Fruit fly (Drosophila melanogaster) whole organism, embryonic: ENCODE measurements around the gene Rgl.
A peak's percentile ranks its signal among the peaks of the same experiment; 100 is the strongest.

Experiments used
- Abd-B ChIP-seq: fragments of 200-800 bp; sonication (Bioruptor generic); optimal IDR thresholded peaks from 2 replicates; lab custom pipeline; 2018; ENCODE audit warnings: missing biosample characterization, mild to moderate bottlenecking, missing genetic modification characterization, moderate library complexity
- Atf3 ChIP-seq: fragments of 200-800 bp; sonication (Bioruptor generic); optimal IDR thresholded peaks from 3 replicates; lab custom pipeline; 2016; ENCODE audit warnings: missing biosample characterization, missing genetic modification characterization
- Bdp1 ChIP-seq: fragments of 200-800 bp; sonication (Bioruptor generic); optimal IDR thresholded peaks from 3 replicates; lab custom pipeline; 2016; ENCODE audit warnings: missing biosample characterization, missing genetic modification characterization
- CG10147 ChIP-seq: fragments of 200-800 bp; sonication (Bioruptor generic); optimal IDR thresholded peaks from 2 replicates; lab custom pipeline; 2019; ENCODE audit warnings: missing biosample characterization, mild to moderate bottlenecking, missing genetic modification characterization, moderate library complexity
- CG12236 ChIP-seq: fragments of 200-800 bp; sonication (Bioruptor generic); optimal IDR thresholded peaks from 2 replicates; lab custom pipeline; 2016; ENCODE audit warnings: missing biosample characterization, missing genetic modification characterization
- CG12299 ChIP-seq: fragments of 200-800 bp; sonication (Bioruptor generic); optimal IDR thresholded peaks from 2 replicates; lab custom pipeline; 2018; ENCODE audit warnings: missing biosample characterization, mild to moderate bottlenecking, missing genetic modification characterization
- CG1233 ChIP-seq: fragments of 200-800 bp; sonication (Bioruptor generic); optimal IDR thresholded peaks from 4 replicates; lab custom pipeline; 2018; ENCODE audit warnings: missing biosample characterization, mild to moderate bottlenecking, missing genetic modification characterization
- CG2199 ChIP-seq: fragments of 200-800 bp; sonication (Bioruptor generic); IDR thresholded peaks from 3 replicates; pipeline ENCODE4 v1.3.6; 2022; ENCODE audit warnings: missing biosample characterization, missing genetic modification characterization
- CG2712 ChIP-seq: fragments of 200-800 bp; optimal IDR thresholded peaks from 3 replicates; lab custom pipeline; 2019; ENCODE audit warnings: missing biosample characterization, mild to moderate bottlenecking, missing genetic modification characterization, moderate library complexity
- CG30431 ChIP-seq: fragments of 200-800 bp; sonication (Bioruptor generic); optimal IDR thresholded peaks from 2 replicates; lab custom pipeline; 2017; ENCODE audit warnings: missing biosample characterization, missing genetic modification characterization
- CG3407 ChIP-seq: fragments of 200-800 bp; sonication (Bioruptor generic); optimal IDR thresholded peaks from 2 replicates; lab custom pipeline; 2018; ENCODE audit warnings: missing biosample characterization, mild to moderate bottlenecking, missing genetic modification characterization
- CG4707 ChIP-seq: fragments of 200-800 bp; sonication (Bioruptor generic); optimal IDR thresholded peaks from 2 replicates; lab custom pipeline; 2018; ENCODE audit warnings: missing biosample characterization, mild to moderate bottlenecking, missing genetic modification characterization, moderate library complexity
- CG4730 ChIP-seq: fragments of 200-800 bp; sonication (Bioruptor generic); IDR thresholded peaks from 2 replicates; pipeline ENCODE4 v1.3.6; 2022; ENCODE audit warnings: missing biosample characterization, missing genetic modification characterization
- CG5180 ChIP-seq: fragments of 200-800 bp; sonication (Bioruptor generic); optimal IDR thresholded peaks from 3 replicates; lab custom pipeline; 2017; ENCODE audit warnings: missing biosample characterization, missing genetic modification characterization, mild to moderate bottlenecking, moderate library complexity, missing genetic modification reagents
- CG5245 ChIP-seq: fragments of 200-800 bp; sonication (Bioruptor generic); optimal IDR thresholded peaks from 3 replicates; lab custom pipeline; 2016; ENCODE audit warnings: missing biosample characterization, missing genetic modification characterization
- CG7556 ChIP-seq: fragments of 200-800 bp; sonication (Bioruptor generic); optimal IDR thresholded peaks from 2 replicates; lab custom pipeline; 2017; ENCODE audit warnings: missing biosample characterization, mild to moderate bottlenecking, missing genetic modification characterization
- CG7928 ChIP-seq: fragments of 200-800 bp; sonication (Bioruptor generic); optimal IDR thresholded peaks from 2 replicates; lab custom pipeline; 2017; ENCODE audit warnings: missing biosample characterization, mild to moderate bottlenecking, missing genetic modification characterization
- CG8388 ChIP-seq: fragments of 200-800 bp; sonication (Bioruptor generic); optimal IDR thresholded peaks from 2 replicates; lab custom pipeline; 2019; ENCODE audit warnings: missing biosample characterization, mild to moderate bottlenecking, missing genetic modification characterization, moderate library complexity
- CG8765 ChIP-seq: fragments of 200-800 bp; sonication (Bioruptor generic); IDR thresholded peaks from 2 replicates; pipeline ENCODE4 v1.3.6; 2022; ENCODE audit warnings: missing biosample characterization, missing genetic modification characterization
- CTCF ChIP-seq: fragments of 200-800 bp; sonication (Bioruptor generic); optimal IDR thresholded peaks from 2 replicates; lab custom pipeline; 2017; ENCODE audit warnings: missing biosample characterization, mild to moderate bottlenecking, missing genetic modification characterization, moderate library complexity
- Drgx ChIP-seq: fragments of 200-800 bp; sonication (Bioruptor generic); IDR thresholded peaks from 2 replicates; pipeline ENCODE4 v1.3.6; 2022; ENCODE audit warnings: missing biosample characterization, missing genetic modification characterization
- Elba2 ChIP-seq: fragments of 200-800 bp; sonication (Bioruptor generic); optimal IDR thresholded peaks from 3 replicates; lab custom pipeline; 2016; ENCODE audit warnings: missing biosample characterization, missing genetic modification characterization
- Ets97D ChIP-seq: fragments of 200-800 bp; sonication (Bioruptor generic); optimal IDR thresholded peaks from 3 replicates; lab custom pipeline; 2016; ENCODE audit warnings: missing biosample characterization, missing genetic modification characterization
- GATAe ChIP-seq: fragments of 200-800 bp; sonication (Bioruptor generic); conservative IDR thresholded peaks from 2 replicates; pipeline ENCODE4 v1.3.6; 2022; ENCODE audit warnings: missing biosample characterization, missing genetic modification characterization
- Med ChIP-seq: fragments of 200-800 bp; sonication (Bioruptor generic); peaks from one replicate; lab custom pipeline; 2016; ENCODE audit warnings: missing biosample characterization, missing genetic modification characterization, mild to moderate bottlenecking, inconsistent platforms, moderate library complexity
- PHDP ChIP-seq: fragments of 200-800 bp; sonication (Bioruptor generic); optimal IDR thresholded peaks from 3 replicates; lab custom pipeline; 2018; ENCODE audit warnings: missing biosample characterization, mild to moderate bottlenecking, missing genetic modification characterization, moderate library complexity
- Pdp1 ChIP-seq, 2 experiments: fragments of 200-800 bp; sonication (Bioruptor generic); optimal IDR thresholded peaks; 3 replicates each; lab custom pipeline; 2016; ENCODE audit warnings: missing biosample characterization in 2 of 2, missing genetic modification characterization in 2 of 2, mild to moderate bottlenecking in 1 of 2, moderate library complexity in 1 of 2
- aop ChIP-seq: fragments of 200-800 bp; sonication (Bioruptor generic); IDR thresholded peaks from 2 replicates; pipeline ENCODE4 v1.3.6; 2022; ENCODE audit warnings: missing biosample characterization, missing genetic modification characterization
- ap ChIP-seq: fragments of 200-800 bp; sonication (Bioruptor generic); IDR thresholded peaks from 2 replicates; pipeline ENCODE4 v1.3.6; 2022; ENCODE audit warnings: missing biosample characterization, missing genetic modification characterization
- ash1 ChIP-seq: fragments of 200-800 bp; sonication (Bioruptor generic); optimal IDR thresholded peaks from 2 replicates; lab custom pipeline; 2018; ENCODE audit warnings: missing biosample characterization, mild to moderate bottlenecking, missing genetic modification characterization
- br ChIP-seq: fragments of >200 bp; optimal IDR thresholded peaks from 2 replicates; lab custom pipeline; 2017
- caup ChIP-seq: fragments of 200-800 bp; sonication (Bioruptor generic); optimal IDR thresholded peaks from 3 replicates; lab custom pipeline; 2017; ENCODE audit warnings: missing biosample characterization, mild to moderate bottlenecking, missing genetic modification characterization, moderate library complexity; ENCODE audit not compliant: severe bottlenecking
- gce ChIP-seq: fragments of 200-800 bp; sonication (Bioruptor generic); IDR thresholded peaks from 3 replicates; pipeline ENCODE4 v1.3.6; 2022; ENCODE audit warnings: missing biosample characterization, missing genetic modification characterization
- gcm ChIP-seq: fragments of 200-800 bp; sonication (Bioruptor generic); optimal IDR thresholded peaks from 2 replicates; lab custom pipeline; 2019; ENCODE audit warnings: missing biosample characterization, mild to moderate bottlenecking, missing genetic modification characterization, moderate library complexity
- gcm2 ChIP-seq: fragments of 200-800 bp; sonication (Bioruptor generic); optimal IDR thresholded peaks from 2 replicates; lab custom pipeline; 2016; ENCODE audit warnings: missing biosample characterization, missing genetic modification characterization
- kay ChIP-seq: fragments of 200-800 bp; sonication (Bioruptor generic); optimal IDR thresholded peaks from 2 replicates; lab custom pipeline; 2016; ENCODE audit warnings: missing biosample characterization, missing genetic modification characterization
- knrl ChIP-seq: fragments of 200-800 bp; sonication (Bioruptor generic); IDR thresholded peaks from 3 replicates; pipeline ENCODE4 v1.3.6; 2022; ENCODE audit warnings: missing biosample characterization, missing genetic modification characterization; ENCODE audit not compliant: partially characterized antibody
- lmd ChIP-seq: fragments of 200-800 bp; sonication (Bioruptor generic); IDR thresholded peaks from 2 replicates; pipeline ENCODE4 v1.3.6; 2022; ENCODE audit warnings: missing biosample characterization, missing genetic modification characterization
- luna ChIP-seq: fragments of 200-800 bp; sonication (Bioruptor generic); optimal IDR thresholded peaks from 2 replicates; lab custom pipeline; 2016; ENCODE audit warnings: missing biosample characterization, missing genetic modification characterization
- nom ChIP-seq: fragments of 200-800 bp; sonication (Bioruptor generic); optimal IDR thresholded peaks from 2 replicates; lab custom pipeline; 2017; ENCODE audit warnings: missing biosample characterization, missing genetic modification characterization, mild to moderate bottlenecking, moderate library complexity, missing genetic modification reagents
- oc ChIP-seq: fragments of 200-800 bp; sonication (Bioruptor generic); optimal IDR thresholded peaks from 2 replicates; lab custom pipeline; 2018; ENCODE audit warnings: missing biosample characterization, mild to moderate bottlenecking, missing genetic modification characterization, moderate library complexity
- org-1 ChIP-seq: fragments of 200-800 bp; sonication (Bioruptor generic); optimal IDR thresholded peaks from 2 replicates; lab custom pipeline; 2017; ENCODE audit warnings: missing biosample characterization, missing genetic modification characterization
- phol ChIP-seq: fragments of 200-800 bp; sonication (Bioruptor generic); optimal IDR thresholded peaks from 3 replicates; lab custom pipeline; 2018; ENCODE audit warnings: missing biosample characterization, mild to moderate bottlenecking, missing genetic modification characterization, moderate library complexity
- pita ChIP-seq: fragments of 200-800 bp; sonication (Bioruptor generic); optimal IDR thresholded peaks from 2 replicates; lab custom pipeline; 2017; ENCODE audit warnings: missing biosample characterization, mild to moderate bottlenecking, missing genetic modification characterization
- row ChIP-seq: fragments of 200-800 bp; sonication (Bioruptor generic); IDR thresholded peaks from 3 replicates; pipeline ENCODE4 v1.3.6; 2022; ENCODE audit warnings: missing biosample characterization, missing genetic modification characterization
- sim ChIP-seq: fragments of 200-800 bp; sonication (Bioruptor generic); IDR thresholded peaks from 2 replicates; pipeline ENCODE4 v1.3.6; 2022; ENCODE audit warnings: missing biosample characterization, missing genetic modification characterization
- sna ChIP-seq: fragments of 200-800 bp; sonication (Bioruptor generic); IDR thresholded peaks from 2 replicates; pipeline ENCODE4 v1.3.6; 2022; ENCODE audit warnings: missing biosample characterization, missing genetic modification characterization; ENCODE audit not compliant: partially characterized antibody
- toy ChIP-seq: fragments of 200-800 bp; sonication (Bioruptor generic); IDR thresholded peaks from 2 replicates; pipeline ENCODE4 v1.3.6; 2022; ENCODE audit warnings: missing biosample characterization, missing genetic modification characterization
- trh ChIP-seq: fragments of 200-800 bp; sonication (Bioruptor generic); optimal IDR thresholded peaks from 2 replicates; lab custom pipeline; 2016; ENCODE audit warnings: missing biosample characterization, missing genetic modification characterization
- unc-4 ChIP-seq: fragments of 200-800 bp; sonication (Bioruptor generic); IDR thresholded peaks from 2 replicates; pipeline ENCODE4 v1.3.6; 2022; ENCODE audit warnings: missing biosample characterization, missing genetic modification characterization; ENCODE audit not compliant: partially characterized antibody

The Rgl gene

dm6 chr3L:13952484-13953048, 27.4 kb upstream of the Rgl start (continued):
- TF ChIP-seq Bdp1 (GFP tag; lab: Kevin White, UChicago) (no peak), CG3407 (GFP tag; lab: Kevin White, UChicago) (no peak), CG1233 (no peak), CG30431 (GFP tag; lab: Kevin White, UChicago) (no peak), CG2199 (GFP tag; lab: Robert Waterston, UW) (0 out of 3 replicates have a peak, but pooled peaks have one; percentile 65), CG8388 (GFP tag; lab: Kevin White, UChicago) (no peak), CG5180 (no peak), trh (GFP tag; lab: Kevin White, UChicago) (no peak), luna (GFP tag; lab: Kevin White, UChicago) (no peak), Abd-B (no peak), Pdp1 (GFP tag; optimal IDR thresholded peaks at IDR 0.05; lab: Kevin White, UChicago) (peak in 1 of 2 experiments; percentile 65), knrl (GFP tag; lab: Robert Waterston, UW) (no peak), GATAe (peak; percentile 44), unc-4 (no peak)

- TF ChIP-seq Pdp1 (GFP tag; optimal IDR thresholded peaks at IDR 0.05; lab: Kevin White, UChicago) (no peak), CG2712 (tag; lab: Kevin White, UChicago) (no peak), Atf3 (GFP tag; lab: Kevin White, UChicago) (no peak), pita (no peak), CG10147 (no peak), lmd (GFP tag; lab: Robert Waterston, UW) (no peak), sna (no peak), PHDP (tag; lab: Kevin White, UChicago) (no peak), Abd-B (no peak), CG7556 (no peak), gce (GFP tag; lab: Robert Waterston, UW) (no peak), org-1 (GFP tag; lab: Kevin White, UChicago) (no peak), nom (no peak), ash1 (GFP tag; lab: Kevin White, UChicago) (no peak), oc (tag; lab: Kevin White, UChicago) (no peak), br (lab: Kevin White, UChicago) (no peak), gcm (no peak), sim (no peak), CG5245 (no peak), CG7928 (no peak)
These were observed 26.4 kb upstream of the Rgl start for dm6 chr3L:13951564-13951963.

DNA sequence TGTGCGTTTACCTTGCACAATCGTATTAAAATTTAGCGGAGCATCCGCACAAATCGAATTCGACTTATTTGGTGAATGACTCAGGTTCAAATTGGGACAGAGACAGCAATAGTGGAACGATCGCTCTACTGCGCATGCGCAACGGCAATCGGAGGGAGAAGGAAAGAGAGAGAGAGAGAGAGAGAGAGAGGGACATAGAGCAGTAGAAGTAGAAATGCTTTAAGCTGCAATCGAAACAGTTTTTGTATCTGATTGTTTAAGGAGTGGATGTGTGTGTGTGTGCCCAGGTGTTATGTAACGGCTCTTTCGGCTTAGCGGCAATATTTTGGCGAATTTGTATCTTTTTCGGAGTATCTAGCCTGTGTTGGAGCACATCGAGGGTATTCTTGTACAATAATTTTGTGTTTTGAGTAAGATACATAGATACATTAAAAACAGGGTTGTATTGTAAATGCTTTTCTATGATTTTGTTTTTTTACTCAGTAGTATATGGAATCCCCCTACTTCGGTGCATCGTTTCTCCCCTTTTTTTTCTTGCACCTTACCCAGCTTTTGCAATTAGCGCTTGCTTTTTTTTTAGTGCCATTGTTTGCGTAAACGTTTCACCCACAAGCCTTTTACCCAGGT, 24.4 kb upstream of the Rgl start:
- no peak for TF ChIP-seq aop (GFP tag; lab: Robert Waterston, UW)
- TF ChIP-seq caup (GFP tag; lab: Kevin White, UChicago) = no peak
- TF ChIP-seq Ets97D = no peak
- no peak for TF ChIP-seq CG4707 (GFP tag; lab: Kevin White, UChicago)
- no peak for TF ChIP-seq CG12299
- peak in 1 of 2 experiments; percentile 90 for TF ChIP-seq Pdp1 (GFP tag; optimal IDR thresholded peaks at IDR 0.05; lab: Kevin White, UChicago)
- TF ChIP-seq CG8765 (GFP tag; lab: Robert Waterston, UW) = no peak
- TF ChIP-seq ap = no peak
- 0 out of 2 replicates have a peak, but pooled peaks have one; percentile 26 for TF ChIP-seq CG4730
- TF ChIP-seq toy (GFP tag; lab: Robert Waterston, UW) = no peak
- TF ChIP-seq kay (GFP tag; lab: Kevin White, UChicago) = peak; percentile 77
- peak; percentile 60 for TF ChIP-seq Med (GFP tag; lab: Kevin White, UChicago)
- TF ChIP-seq Elba2 (GFP tag; lab: Kevin White, UChicago) = peak; percentile 16
- no peak for TF ChIP-seq gcm2 (GFP tag; lab: Kevin White, UChicago)
- TF ChIP-seq CG12236 (GFP tag; lab: Kevin White, UChicago) = no peak
- TF ChIP-seq row (GFP tag; lab: Robert Waterston, UW) = peak; percentile 32; the same call in 1 of the 3 replicates
- TF ChIP-seq CTCF (GFP tag; lab: Kevin White, UChicago) = no peak
- TF ChIP-seq Drgx (GFP tag; lab: Robert Waterston, UW) = peak; percentile 63
- TF ChIP-seq phol = peak; percentile 16
